Fruit fly (Drosophila melanogaster): ENCODE data around the gene CG6040.

Gene CG6040

dm6 chr3R:19164873-19165456 is 68.2 kb downstream of the CG6040 start (continued):
- TF ChIP-seq spab (GFP tag; optimal IDR thresholded peaks at IDR 0.05) (no peak), Ets21C (GFP tag; optimal IDR thresholded peaks at IDR 0.05) (no peak), net (GFP tag; optimal IDR thresholded peaks at IDR 0.05) (peak; percentile 51), vri (GFP tag; optimal IDR thresholded peaks at IDR 0.05) (no peak), achi (GFP tag; optimal IDR thresholded peaks at IDR 0.05) (peak; percentile 19), CG3919 (GFP tag; optimal IDR thresholded peaks at IDR 0.05) (peak; percentile 59), Lpt (GFP tag; optimal IDR thresholded peaks at IDR 0.05) (no peak), CG8119 (GFP tag; IDR thresholded peaks at IDR 0.05) (peak; percentile 25; the same call in 1 of the 3 replicates), CG6276 (GFP tag; optimal IDR thresholded peaks at IDR 0.05) (peak; percentile 37), CG1621 (tag; optimal IDR thresholded peaks at IDR 0.05) (no peak), Gug (GFP tag; IDR thresholded peaks at IDR 0.05) (peak; percentile 9; the same call in 1 of the 2 replicates), Eip75B (GFP tag; optimal IDR thresholded peaks at IDR 0.05) (peak; percentile 34), CG8319 (GFP tag; optimal IDR thresholded peaks at IDR 0.05) (no peak), CG31627 (GFP tag; optimal IDR thresholded peaks at IDR 0.05) (peak; percentile 48), CG11902 (GFP tag; optimal IDR thresholded peaks at IDR 0.05) (no peak), Sox15 (GFP tag; optimal IDR thresholded peaks at IDR 0.05) (no peak), esn (GFP tag; optimal IDR thresholded peaks at IDR 0.05) (peak; percentile 43), CG7368 (GFP tag; optimal IDR thresholded peaks at IDR 0.05) (no peak), Hr38 (GFP tag; optimal IDR thresholded peaks at IDR 0.05) (no peak), CG11294 (GFP tag; IDR thresholded peaks at IDR 0.05) (no peak), CG34406 (GFP tag; optimal IDR thresholded peaks at IDR 0.05) (peak; percentile 22), OdsH (GFP tag; optimal IDR thresholded peaks at IDR 0.05) (peak; percentile 24), fd85E (GFP tag; optimal IDR thresholded peaks at IDR 0.05) (no peak)

dm6 chr3R:19165620-19166055 is 68.9 kb downstream of the CG6040 start:
- no peak for TF ChIP-seq acj6 (GFP tag; optimal IDR thresholded peaks at IDR 0.05)
- peak; percentile 61; the same call in 1 of the 2 replicates for TF ChIP-seq CG15336 (GFP tag; IDR thresholded peaks at IDR 0.05)
- TF ChIP-seq CG6163 (GFP tag; IDR thresholded peaks at IDR 0.05), result peak; percentile 81
- TF ChIP-seq fd85E (GFP tag; optimal IDR thresholded peaks at IDR 0.05), result peak; percentile 20
- TF ChIP-seq CG6808 (GFP tag; optimal IDR thresholded peaks at IDR 0.05), result peak; percentile 32
- TF ChIP-seq CG8119 (GFP tag; IDR thresholded peaks at IDR 0.05), result peak; percentile 73
- TF ChIP-seq CG4318 (GFP tag; optimal IDR thresholded peaks at IDR 0.05), result no peak
- peak; percentile 21 for TF ChIP-seq vri (GFP tag; optimal IDR thresholded peaks at IDR 0.05)
- TF ChIP-seq OdsH (GFP tag; optimal IDR thresholded peaks at IDR 0.05), result no peak
- peak; percentile 29 for TF ChIP-seq Lpt (GFP tag; optimal IDR thresholded peaks at IDR 0.05)
- TF ChIP-seq Ets96B (tag; optimal IDR thresholded peaks at IDR 0.05), result peak; percentile 25
- no peak for TF ChIP-seq pdm3 (GFP tag; optimal IDR thresholded peaks at IDR 0.05)
- TF ChIP-seq CG11902 (GFP tag; optimal IDR thresholded peaks at IDR 0.05), result no peak
- peak; percentile 60 for TF ChIP-seq CG6854 (GFP tag; optimal IDR thresholded peaks at IDR 0.05)
- peak; percentile 63 to 70 for TF ChIP-seq ss (GFP tag; optimal IDR thresholded peaks at IDR 0.05)
- TF ChIP-seq net (GFP tag; optimal IDR thresholded peaks at IDR 0.05), result peak; percentile 3
- peak; percentile 59 for TF ChIP-seq dsx (GFP tag; optimal IDR thresholded peaks at IDR 0.05; ENCODE audit: poor library complexity, severe bottlenecking)
- peak; percentile 47 for TF ChIP-seq Sox102F (GFP tag; optimal IDR thresholded peaks at IDR 0.05)
- no peak for TF ChIP-seq fd59A (GFP tag; optimal IDR thresholded peaks at IDR 0.05)
- TF ChIP-seq esn (GFP tag; optimal IDR thresholded peaks at IDR 0.05), result no peak
- no peak for TF ChIP-seq topi (GFP tag; optimal IDR thresholded peaks at IDR 0.05)
- peak; percentile 2 for TF ChIP-seq Eip78C (GFP tag)
- TF ChIP-seq fkh (GFP tag; optimal IDR thresholded peaks at IDR 0.05), result no peak
- peak; percentile 0 for TF ChIP-seq CG3032 (tag; optimal IDR thresholded peaks at IDR 0.05)
- peak; percentile 75 for TF ChIP-seq CG6276 (GFP tag; optimal IDR thresholded peaks at IDR 0.05)
- no peak for TF ChIP-seq CG7368 (GFP tag; optimal IDR thresholded peaks at IDR 0.05)
- peak; percentile 59 for TF ChIP-seq CG9139 (GFP tag; optimal IDR thresholded peaks at IDR 0.05)
- peak; percentile 2 for TF ChIP-seq Smox (GFP tag; optimal IDR thresholded peaks at IDR 0.05)
- TF ChIP-seq Eip93F (GFP tag; optimal IDR thresholded peaks at IDR 0.05), result peak; percentile 11
- peak; percentile 42 for TF ChIP-seq CG16779 (tag; optimal IDR thresholded peaks at IDR 0.05)
- TF ChIP-seq CG11762 (GFP tag; optimal IDR thresholded peaks at IDR 0.05; ENCODE audit: insufficient read depth), result no peak
- TF ChIP-seq spab (GFP tag; optimal IDR thresholded peaks at IDR 0.05), result no peak
- no peak for TF ChIP-seq CG11294 (GFP tag; IDR thresholded peaks at IDR 0.05)
- peak; percentile 84 for TF ChIP-seq eg (GFP tag; IDR thresholded peaks at IDR 0.05)

All from whole organism, prepupa.